Fruit fly (Drosophila melanogaster) whole organism, embryonic: ENCODE data around the gene CG15570.
A peak's percentile ranks its signal among the peaks of the same experiment; 100 is the strongest.

Experiments used
- Atf-2 ChIP-seq: fragments of 200-800 bp; sonication (Bioruptor generic); optimal IDR thresholded peaks from 2 replicates; lab custom pipeline; 2016; ENCODE audit warnings: missing biosample characterization, missing genetic modification characterization
- CG10274 ChIP-seq: fragments of 200-800 bp; sonication (Bioruptor generic); optimal IDR thresholded peaks from 3 replicates; lab custom pipeline; 2017; ENCODE audit warnings: missing biosample characterization, mild to moderate bottlenecking, missing genetic modification characterization
- CG11695 ChIP-seq: fragments of 200-800 bp; sonication (Bioruptor generic); IDR thresholded peaks from 3 replicates; pipeline ENCODE4 v1.3.6; 2022; ENCODE audit warnings: missing biosample characterization, missing genetic modification characterization
- CG11696 ChIP-seq: fragments of 200-800 bp; sonication (Bioruptor generic); IDR thresholded peaks from 2 replicates; pipeline ENCODE4 v1.3.6; 2022; ENCODE audit warnings: missing biosample characterization, missing genetic modification characterization
- CG1233 ChIP-seq: fragments of 200-800 bp; sonication (Bioruptor generic); optimal IDR thresholded peaks from 4 replicates; lab custom pipeline; 2018; ENCODE audit warnings: missing biosample characterization, mild to moderate bottlenecking, missing genetic modification characterization
- CG12659 ChIP-seq: fragments of 200-800 bp; sonication (Bioruptor generic); optimal IDR thresholded peaks from 3 replicates; lab custom pipeline; 2017; ENCODE audit warnings: mild to moderate bottlenecking, missing biosample characterization, missing genetic modification reagents, missing genetic modification characterization
- CG13287 ChIP-seq: fragments of 200-800 bp; sonication (Bioruptor generic); IDR thresholded peaks from 2 replicates; pipeline ENCODE4 v1.3.6; 2022; ENCODE audit warnings: missing biosample characterization, missing genetic modification characterization; ENCODE audit not compliant: partially characterized antibody
- CG16813 ChIP-seq: fragments of 200-800 bp; sonication (Bioruptor generic); IDR thresholded peaks from 3 replicates; pipeline ENCODE4 v1.3.6; 2022; ENCODE audit warnings: missing biosample characterization, missing genetic modification characterization; ENCODE audit not compliant: partially characterized antibody
- CG16863 ChIP-seq: fragments of 200-800 bp; sonication (Bioruptor generic); optimal IDR thresholded peaks from 3 replicates; lab custom pipeline; 2016; ENCODE audit warnings: missing biosample characterization, missing genetic modification characterization
- CG17568 ChIP-seq: fragments of 200-800 bp; sonication (Bioruptor generic); optimal IDR thresholded peaks from 2 replicates; lab custom pipeline; 2018; ENCODE audit warnings: missing biosample characterization, mild to moderate bottlenecking, missing genetic modification characterization, moderate library complexity
- CG31388 ChIP-seq: fragments of 200-800 bp; sonication (Bioruptor generic); optimal IDR thresholded peaks from 2 replicates; lab custom pipeline; 2016; ENCODE audit warnings: missing biosample characterization, missing genetic modification characterization
- CG3163 ChIP-seq: fragments of 200-800 bp; sonication (Bioruptor generic); optimal IDR thresholded peaks from 3 replicates; lab custom pipeline; 2016; ENCODE audit warnings: missing biosample characterization, missing genetic modification characterization
- CG32532 ChIP-seq: fragments of 200-800 bp; sonication (Bioruptor generic); IDR thresholded peaks from 2 replicates; pipeline ENCODE4 v1.3.6; 2022; ENCODE audit warnings: missing biosample characterization, missing genetic modification characterization
- CG32772 ChIP-seq: fragments of 200-800 bp; sonication (Bioruptor generic); IDR thresholded peaks from 2 replicates; pipeline ENCODE4 v1.3.6; 2022; ENCODE audit warnings: missing biosample characterization, missing genetic modification characterization
- CG4424 ChIP-seq: fragments of 200-800 bp; sonication (Bioruptor generic); optimal IDR thresholded peaks from 3 replicates; lab custom pipeline; 2016; ENCODE audit warnings: missing biosample characterization, missing genetic modification characterization
- CG5180 ChIP-seq: fragments of 200-800 bp; sonication (Bioruptor generic); optimal IDR thresholded peaks from 3 replicates; lab custom pipeline; 2017; ENCODE audit warnings: missing biosample characterization, missing genetic modification characterization, mild to moderate bottlenecking, moderate library complexity, missing genetic modification reagents
- CG7786 ChIP-seq: fragments of 200-800 bp; sonication (Bioruptor generic); optimal IDR thresholded peaks from 2 replicates; lab custom pipeline; 2016; ENCODE audit warnings: missing biosample characterization, missing genetic modification characterization
- CG7928 ChIP-seq: fragments of 200-800 bp; sonication (Bioruptor generic); optimal IDR thresholded peaks from 2 replicates; lab custom pipeline; 2017; ENCODE audit warnings: missing biosample characterization, mild to moderate bottlenecking, missing genetic modification characterization
- CG7963 ChIP-seq: fragments of 200-800 bp; sonication (Bioruptor generic); IDR thresholded peaks from 3 replicates; pipeline ENCODE4 v1.3.6; 2022; ENCODE audit warnings: missing biosample characterization, missing genetic modification characterization; ENCODE audit not compliant: partially characterized antibody
- CG8089 ChIP-seq: fragments of 200-800 bp; sonication (Bioruptor generic); optimal IDR thresholded peaks from 3 replicates; lab custom pipeline; 2016; ENCODE audit warnings: missing biosample characterization, missing genetic modification characterization
- Dbx ChIP-seq: fragments of 200-800 bp; sonication (Bioruptor generic); IDR thresholded peaks from 3 replicates; pipeline ENCODE4 v1.3.6; 2022; ENCODE audit warnings: missing biosample characterization, missing genetic modification characterization
- ERR ChIP-seq: fragments of 200-800 bp; sonication (Bioruptor generic); optimal IDR thresholded peaks from 2 replicates; lab custom pipeline; 2016; ENCODE audit warnings: missing biosample characterization, missing genetic modification characterization
- Eip74EF ChIP-seq, 2 experiments: fragments of 200-800 bp in 1 of 2; fragments of >200 bp in 1 of 2; sonication (Bioruptor generic) in 1 of 2; optimal IDR thresholded peaks; 2 replicates each; lab custom pipeline; 2017 to 2019; ENCODE audit warnings: missing biosample characterization in 2 of 2, missing genetic modification characterization in 2 of 2, mild to moderate bottlenecking in 1 of 2, moderate library complexity in 1 of 2
- Elba2 ChIP-seq: fragments of 200-800 bp; sonication (Bioruptor generic); optimal IDR thresholded peaks from 3 replicates; lab custom pipeline; 2016; ENCODE audit warnings: missing biosample characterization, missing genetic modification characterization
- Fer1 ChIP-seq: fragments of 200-800 bp; sonication (Bioruptor generic); optimal IDR thresholded peaks from 2 replicates; lab custom pipeline; 2017; ENCODE audit warnings: missing biosample characterization, mild to moderate bottlenecking, missing genetic modification characterization
- HLH3B ChIP-seq: fragments of 200-800 bp; sonication (Bioruptor generic); IDR thresholded peaks from 2 replicates; pipeline ENCODE4 v1.3.6; 2022; ENCODE audit warnings: missing biosample characterization, missing genetic modification characterization
- Meics ChIP-seq: fragments of 200-800 bp; sonication (Bioruptor generic); optimal IDR thresholded peaks from 2 replicates; lab custom pipeline; 2017; ENCODE audit warnings: missing biosample characterization, mild to moderate bottlenecking, missing genetic modification characterization
- Neu2 ChIP-seq: fragments of 200-800 bp; sonication (Bioruptor generic); optimal IDR thresholded peaks from 3 replicates; lab custom pipeline; 2016; ENCODE audit warnings: missing biosample characterization, missing genetic modification characterization, borderline replicate concordance
- Ptx1 ChIP-seq: fragments of 200-800 bp; sonication (Bioruptor generic); IDR thresholded peaks from 2 replicates; pipeline ENCODE4 v1.3.6; 2022; ENCODE audit warnings: missing biosample characterization, missing genetic modification characterization
- Sox100B ChIP-seq: fragments of 200-800 bp; sonication (Bioruptor generic); optimal IDR thresholded peaks from 3 replicates; lab custom pipeline; 2018; ENCODE audit warnings: missing biosample characterization, mild to moderate bottlenecking, missing genetic modification characterization
- Ssrp ChIP-seq: fragments of 200-800 bp; sonication (Bioruptor generic); optimal IDR thresholded peaks from 2 replicates; lab custom pipeline; 2018; ENCODE audit warnings: missing biosample characterization, mild to moderate bottlenecking, missing genetic modification characterization, moderate library complexity
- Tbp ChIP-seq: fragments of >200 bp; optimal IDR thresholded peaks from 2 replicates; lab custom pipeline; 2018; ENCODE audit warnings: missing biosample characterization, missing genetic modification characterization
- Xbp1 ChIP-seq: fragments of 200-800 bp; sonication (Bioruptor generic); optimal IDR thresholded peaks from 3 replicates; lab custom pipeline; 2016; ENCODE audit warnings: missing biosample characterization, mild to moderate bottlenecking, missing genetic modification characterization
- ab ChIP-seq: fragments of 200-800 bp; sonication (Bioruptor generic); optimal IDR thresholded peaks from 2 replicates; lab custom pipeline; 2016; ENCODE audit warnings: missing biosample characterization, missing genetic modification characterization
- cad ChIP-seq: fragments of >200 bp; optimal IDR thresholded peaks from 2 replicates; lab custom pipeline; 2017; ENCODE audit warnings: missing biosample characterization, missing genetic modification characterization
- cato ChIP-seq: fragments of 200-800 bp; sonication (Bioruptor generic); optimal IDR thresholded peaks from 2 replicates; lab custom pipeline; 2016; ENCODE audit warnings: missing biosample characterization, missing genetic modification characterization, borderline replicate concordance
- chn ChIP-seq: fragments of 200-800 bp; sonication (Bioruptor generic); optimal IDR thresholded peaks from 2 replicates; lab custom pipeline; 2016; ENCODE audit warnings: missing biosample characterization, missing genetic modification characterization
- crc ChIP-seq: fragments of 200-800 bp; sonication (Bioruptor generic); optimal IDR thresholded peaks from 2 replicates; lab custom pipeline; 2016; ENCODE audit warnings: missing biosample characterization, missing genetic modification characterization
- cwo ChIP-seq: fragments of 200-800 bp; sonication (Bioruptor generic); optimal IDR thresholded peaks from 3 replicates; lab custom pipeline; 2017; ENCODE audit warnings: missing biosample characterization, missing genetic modification characterization, mild to moderate bottlenecking, moderate library complexity, missing genetic modification reagents
- dpn ChIP-seq, 2 experiments: fragments of 200-800 bp; sonication (Bioruptor generic); optimal IDR thresholded peaks; 3 replicates each; lab custom pipeline; 2016; ENCODE audit warnings: missing biosample characterization in 2 of 2, missing genetic modification characterization in 2 of 2
- ems ChIP-seq: fragments of 200-800 bp; sonication (Bioruptor generic); optimal IDR thresholded peaks from 3 replicates; lab custom pipeline; 2016; ENCODE audit warnings: missing biosample characterization, missing genetic modification characterization
- fru ChIP-seq: fragments of >200 bp; optimal IDR thresholded peaks from 2 replicates; lab custom pipeline; 2017
- h ChIP-seq: fragments of >200 bp; optimal IDR thresholded peaks from 2 replicates; lab custom pipeline; 2017
- lbe ChIP-seq: fragments of 200-800 bp; sonication (Bioruptor generic); optimal IDR thresholded peaks from 2 replicates; lab custom pipeline; 2016; ENCODE audit warnings: missing biosample characterization, mild to moderate bottlenecking, missing genetic modification characterization
- pfk ChIP-seq: fragments of 200-800 bp; sonication (Bioruptor generic); optimal IDR thresholded peaks from 2 replicates; lab custom pipeline; 2018; ENCODE audit warnings: missing biosample characterization, mild to moderate bottlenecking, missing genetic modification characterization, moderate library complexity
- ranshi ChIP-seq: fragments of 200-800 bp; sonication (Bioruptor generic); IDR thresholded peaks from 2 replicates; pipeline ENCODE4 v1.3.6; 2022; ENCODE audit warnings: missing biosample characterization, missing genetic modification characterization
- repo ChIP-seq: fragments of 200-800 bp; sonication (Bioruptor generic); optimal IDR thresholded peaks from 2 replicates; lab custom pipeline; 2016; ENCODE audit warnings: missing biosample characterization, missing genetic modification characterization
- schlank ChIP-seq: fragments of 200-800 bp; sonication (Bioruptor generic); optimal IDR thresholded peaks from 2 replicates; lab custom pipeline; 2018; ENCODE audit warnings: missing biosample characterization, mild to moderate bottlenecking, missing genetic modification characterization
- sna ChIP-seq: fragments of 200-800 bp; sonication (Bioruptor generic); IDR thresholded peaks from 2 replicates; pipeline ENCODE4 v1.3.6; 2022; ENCODE audit warnings: missing biosample characterization, missing genetic modification characterization; ENCODE audit not compliant: partially characterized antibody
- usp ChIP-seq: fragments of >200 bp; optimal IDR thresholded peaks from 2 replicates; lab custom pipeline; 2017; ENCODE audit warnings: missing biosample characterization, missing genetic modification characterization
- vnd ChIP-seq: fragments of 200-800 bp; sonication (Bioruptor generic); IDR thresholded peaks from 3 replicates; pipeline ENCODE4 v1.3.6; 2022; ENCODE audit warnings: missing biosample characterization, missing genetic modification characterization; ENCODE audit not compliant: partially characterized antibody

CG15570 gene

dm6 chrX:4172143-4172771 is 45.7 kb upstream of the CG15570 start (continued):
- no peak for TF ChIP-seq CG32772 (GFP tag; lab: Robert Waterston, UW)
- no peak for TF ChIP-seq lbe
- TF ChIP-seq pfk (GFP tag; lab: Kevin White, UChicago) = no peak
- no peak for TF ChIP-seq Ssrp (tag; lab: Kevin White, UChicago)
- TF ChIP-seq CG12659 (GFP tag; lab: Kevin White, UChicago) = no peak
- TF ChIP-seq schlank (tag; lab: Kevin White, UChicago) = no peak
- TF ChIP-seq CG11696 (GFP tag; lab: Robert Waterston, UW) = no peak
- TF ChIP-seq Ptx1 = peak; percentile 52
- TF ChIP-seq ERR (GFP tag; lab: Kevin White, UChicago) = no peak
- TF ChIP-seq CG7963 (GFP tag; lab: Robert Waterston, UW) = no peak
- TF ChIP-seq cad (GFP tag; lab: Kevin White, UChicago) = no peak
- TF ChIP-seq CG1233 = no peak
- TF ChIP-seq usp (GFP tag; lab: Kevin White, UChicago) = no peak
- no peak for TF ChIP-seq CG5180 (GFP tag; lab: Kevin White, UChicago)
- TF ChIP-seq Meics (GFP tag; lab: Kevin White, UChicago) = no peak
- 0 out of 2 replicates have a peak, but pooled peaks have one; percentile 38 for TF ChIP-seq HLH3B (GFP tag; lab: Robert Waterston, UW)
- no peak for TF ChIP-seq h (lab: Kevin White, UChicago)
- TF ChIP-seq vnd (GFP tag; lab: Robert Waterston, UW) = no peak
- TF ChIP-seq chn (GFP tag; lab: Kevin White, UChicago) = no peak
- TF ChIP-seq cwo (GFP tag; lab: Kevin White, UChicago) = no peak
- TF ChIP-seq fru = no peak
- no peak for TF ChIP-seq cato (GFP tag; lab: Kevin White, UChicago)
- no peak for TF ChIP-seq CG8089 (GFP tag; lab: Kevin White, UChicago)
- TF ChIP-seq Neu2 (GFP tag; lab: Kevin White, UChicago) = no peak
- no peak for TF ChIP-seq Tbp
- TF ChIP-seq Sox100B (GFP tag; lab: Kevin White, UChicago) = no peak
- TF ChIP-seq Atf-2 (GFP tag; lab: Kevin White, UChicago) = no peak
- TF ChIP-seq Elba2 (GFP tag; lab: Kevin White, UChicago) = no peak
- TF ChIP-seq Fer1 (GFP tag; lab: Kevin White, UChicago) = no peak
- TF ChIP-seq CG31388 = no peak
- no peak for TF ChIP-seq CG16863 (GFP tag; lab: Kevin White, UChicago)
- no peak for TF ChIP-seq CG7786 (GFP tag; lab: Kevin White, UChicago)
- TF ChIP-seq CG17568 (GFP tag; lab: Kevin White, UChicago) = no peak
- TF ChIP-seq CG7928 (GFP tag; lab: Kevin White, UChicago) = no peak
- TF ChIP-seq CG16813 (GFP tag; lab: Robert Waterston, UW) = no peak
- TF ChIP-seq Xbp1 (GFP tag; lab: Kevin White, UChicago) = peak; percentile 19
- TF ChIP-seq CG3163 = no peak
- TF ChIP-seq Dbx = 0 out of 3 replicates have a peak, but pooled peaks have one; percentile 17
- TF ChIP-seq CG13287 (GFP tag; lab: Robert Waterston, UW) = no peak
- TF ChIP-seq sna (GFP tag; lab: Robert Waterston, UW) = no peak
- no peak for TF ChIP-seq repo (GFP tag; lab: Kevin White, UChicago)
- no peak for TF ChIP-seq ab (GFP tag; lab: Kevin White, UChicago)
- TF ChIP-seq Eip74EF (GFP tag; optimal IDR thresholded peaks at IDR 0.05; lab: Kevin White, UChicago) = no peak
- peak; percentile 23; the same call in 1 of the 2 replicates for TF ChIP-seq CG32532 (GFP tag; lab: Robert Waterston, UW)
- TF ChIP-seq CG10274 (GFP tag; lab: Kevin White, UChicago) = no peak
- no peak for TF ChIP-seq CG11695 (GFP tag; lab: Robert Waterston, UW)
- no peak for TF ChIP-seq ems (GFP tag; lab: Kevin White, UChicago)
- no peak for TF ChIP-seq ranshi (GFP tag; lab: Robert Waterston, UW)
- TF ChIP-seq CG4424 (GFP tag; lab: Kevin White, UChicago) = peak; percentile 13
- TF ChIP-seq dpn (GFP tag; optimal IDR thresholded peaks at IDR 0.05; lab: Kevin White, UChicago) = peak in 1 of 2 experiments; percentile 22
- no peak for TF ChIP-seq crc (GFP tag; lab: Kevin White, UChicago)
